Worm (Caenorhabditis elegans) whole organism, L4 larva: ENCODE measurements around the gene col-34.
"Not testable (repeated sequence)": the region's sequence is repeated elsewhere in the genome, so short reads cannot be mapped to it uniquely, and the experiment has no call there.

Experiments
- D1046.2 ChIP-seq: fragments of 200-800 bp; sonication (Bioruptor generic); IDR thresholded peaks from 2 replicates; pipeline ENCODE4 v1.3.6; 2022; ENCODE audit warnings: missing genetic modification characterization, missing compliant biosample characterization
- T20F7.1 ChIP-seq: fragments of 200-800 bp; sonication (Bioruptor generic); optimal IDR thresholded peaks from 2 replicates; lab custom pipeline; 2018; ENCODE audit warnings: mild to moderate bottlenecking, missing genetic modification characterization, missing compliant biosample characterization
- hmg-1.1 ChIP-seq: fragments of 200-800 bp; sonication (Bioruptor generic); IDR thresholded peaks from 2 replicates; pipeline ENCODE4 v1.3.6; 2022; ENCODE audit warnings: missing genetic modification reagents, missing genetic modification characterization, missing compliant biosample characterization
- lir-3 ChIP-seq: sonication (generic microtip); optimal IDR thresholded peaks from 2 replicates; lab custom pipeline; 2016; ENCODE audit warnings: mild to moderate bottlenecking, missing genetic modification characterization, missing compliant biosample characterization
- mdl-1 ChIP-seq, 2 experiments: fragments of 150-350 bp in 1 of 2; sonication (generic microtip) in 1 of 2; optimal IDR thresholded peaks; 2 replicates each; lab custom pipeline; 2014 to 2017; ENCODE audit warnings: missing biosample characterization in 2 of 2, missing genetic modification characterization in 2 of 2
- ztf-7 ChIP-seq: fragments of 150-350 bp; optimal IDR thresholded peaks from 2 replicates; lab custom pipeline; 2014; ENCODE audit warnings: missing biosample characterization, missing genetic modification characterization

col-34 gene

ce11 chrIV:4197167-4197566 lies 47.2 kb downstream of the col-34 start, which contains the start of gene cyp-25A6:
TSS of gene cyp-25A6 (plus strand) at chrIV:4197467.
- not testable (repeated sequence) for TF ChIP-seq ztf-7 (tag; lab: Kevin White, UChicago); lir-3 (tag; lab: Kevin White, UChicago); mdl-1 (tag; optimal IDR thresholded peaks at IDR 0.05; lab: Kevin White, UChicago)

- not testable (repeated sequence) for TF ChIP-seq hmg-1.1 (GFP tag; lab: Robert Waterston, UW); D1046.2 (GFP tag; lab: Robert Waterston, UW); T20F7.1 (GFP tag; lab: Kevin White, UChicago)
Measured at ce11 chrIV:4196729-4197128, 47.7 kb downstream of the col-34 start, which contains the start of gene K06B9.6. TSS of gene K06B9.6 (minus strand) at chrIV:4196829.
